Fruit fly (Drosophila melanogaster) whole organism, adult: ENCODE results near the gene Cpr31A.

Experiments used
- CG11617 ChIP-seq: fragments of 200-800 bp; sonication (Bioruptor generic); optimal IDR thresholded peaks from 2 replicates; lab custom pipeline; 2017; ENCODE audit warnings: mild to moderate bottlenecking, missing biosample characterization, missing genetic modification reagents, missing genetic modification characterization
- CG14711 ChIP-seq: fragments of 200-800 bp; sonication (Bioruptor generic); optimal IDR thresholded peaks from 2 replicates; lab custom pipeline; 2018; ENCODE audit warnings: missing biosample characterization, mild to moderate bottlenecking, missing genetic modification characterization, moderate library complexity
- CG1620 ChIP-seq: fragments of 200-800 bp; sonication (Bioruptor generic); optimal IDR thresholded peaks from 2 replicates; lab custom pipeline; 2016; ENCODE audit warnings: missing biosample characterization, missing genetic modification characterization
- CG33017 ChIP-seq: fragments of 200-800 bp; sonication (Bioruptor generic); optimal IDR thresholded peaks from 2 replicates; lab custom pipeline; 2018; ENCODE audit warnings: missing biosample characterization, mild to moderate bottlenecking, missing genetic modification characterization, moderate library complexity
- CG5204 ChIP-seq: fragments of 200-800 bp; sonication (Bioruptor generic); optimal IDR thresholded peaks from 2 replicates; lab custom pipeline; 2016; ENCODE audit warnings: missing biosample characterization, missing genetic modification characterization
- CG7101 ChIP-seq: fragments of 200-800 bp; sonication (Bioruptor generic); optimal IDR thresholded peaks from 2 replicates; lab custom pipeline; 2018; ENCODE audit warnings: missing biosample characterization, mild to moderate bottlenecking, missing genetic modification characterization, moderate library complexity
- cic ChIP-seq: fragments of 200-800 bp; sonication (Bioruptor generic); optimal IDR thresholded peaks from 2 replicates; lab custom pipeline; 2017; ENCODE audit warnings: missing biosample characterization, mild to moderate bottlenecking, missing genetic modification characterization, moderate library complexity
- kay ChIP-seq: fragments of 200-800 bp; sonication (Bioruptor generic); peaks from one replicate; lab custom pipeline; 2016; ENCODE audit warnings: missing biosample characterization, missing genetic modification characterization, borderline replicate concordance
- tj ChIP-seq: fragments of 200-800 bp; sonication (Bioruptor generic); optimal IDR thresholded peaks from 3 replicates; lab custom pipeline; 2017; ENCODE audit warnings: missing biosample characterization, mild to moderate bottlenecking, missing genetic modification characterization, moderate library complexity

DNA sequence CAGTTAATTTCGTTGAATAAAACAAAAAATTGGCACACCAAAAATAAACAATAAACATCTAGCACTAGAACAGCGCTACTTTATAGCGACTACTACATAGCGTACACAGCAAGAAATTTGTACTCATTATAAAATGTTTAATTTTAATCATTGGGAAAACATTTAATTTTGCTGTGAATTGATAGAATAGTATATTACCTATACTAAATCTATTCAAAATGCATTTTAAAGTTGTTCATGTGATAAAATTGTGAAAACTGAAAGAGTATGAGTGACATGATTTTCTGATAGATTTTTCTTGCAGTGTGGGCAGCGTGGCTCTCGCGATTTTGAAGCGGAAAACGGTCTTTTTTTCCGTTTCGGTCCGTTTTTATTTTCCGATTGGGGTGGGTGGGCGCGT, 7.3 kb downstream of the Cpr31A start:
- no peak for TF ChIP-seq CG11617
- TF ChIP-seq CG14711 (tag; lab: Kevin White, UChicago): no peak
- no peak for TF ChIP-seq cic (GFP tag; lab: Kevin White, UChicago)
- no peak for TF ChIP-seq kay
- TF ChIP-seq CG5204 (GFP tag; lab: Kevin White, UChicago): no peak
- no peak for TF ChIP-seq CG7101 (tag; lab: Kevin White, UChicago)
- no peak for TF ChIP-seq tj
- no peak for TF ChIP-seq CG33017 (tag; lab: Kevin White, UChicago)
- TF ChIP-seq CG1620: no peak
